Worm (Caenorhabditis elegans) whole organism, late embryonic: ENCODE data around the gene fbxa-114.

Experiments
- F13H6.1 ChIP-seq: sonication (generic microtip); optimal IDR thresholded peaks from 2 replicates; lab custom pipeline; 2016; ENCODE audit warnings: missing genetic modification characterization, missing compliant biosample characterization
- T23F11.4 ChIP-seq: fragments of 200-800 bp; sonication (Bioruptor generic); optimal IDR thresholded peaks from 2 replicates; lab custom pipeline; 2018; ENCODE audit warnings: mild to moderate bottlenecking, missing genetic modification characterization, missing compliant biosample characterization
- Y22D7AL.16 ChIP-seq: sonication (generic microtip); optimal IDR thresholded peaks from 2 replicates; lab custom pipeline; 2016; ENCODE audit warnings: missing genetic modification characterization, missing compliant biosample characterization
- ahr-1 ChIP-seq: sonication (generic microtip); optimal IDR thresholded peaks from 2 replicates; lab custom pipeline; 2016; ENCODE audit warnings: missing genetic modification characterization, missing compliant biosample characterization
- ama-1 ChIP-seq: fragments of 150-350 bp; optimal IDR thresholded peaks from 2 replicates; lab custom pipeline; 2014
- ceh-14 ChIP-seq: sonication (generic microtip); optimal IDR thresholded peaks from 2 replicates; lab custom pipeline; 2016; ENCODE audit warnings: missing genotype, missing genetic modification characterization, missing compliant biosample characterization
- ceh-19 ChIP-seq: fragments of 200-800 bp; sonication (Bioruptor generic); optimal IDR thresholded peaks from 2 replicates; lab custom pipeline; 2018; ENCODE audit warnings: mild to moderate bottlenecking, missing genetic modification characterization, missing compliant biosample characterization
- ceh-2 ChIP-seq: sonication (generic microtip); optimal IDR thresholded peaks from 2 replicates; lab custom pipeline; 2016; ENCODE audit warnings: missing genotype, missing genetic modification characterization, missing compliant biosample characterization
- ceh-22 ChIP-seq: sonication (generic microtip); optimal IDR thresholded peaks from 2 replicates; lab custom pipeline; 2017; ENCODE audit warnings: missing biosample characterization, missing genetic modification characterization
- ceh-24 ChIP-seq: sonication (generic microtip); optimal IDR thresholded peaks from 2 replicates; lab custom pipeline; 2016; ENCODE audit warnings: mild to moderate bottlenecking, missing genetic modification characterization, missing compliant biosample characterization
- ceh-30 ChIP-seq: fragments of 150-350 bp; optimal IDR thresholded peaks from 2 replicates; lab custom pipeline; 2014; ENCODE audit warnings: missing biosample characterization, missing genetic modification characterization
- ceh-31 ChIP-seq: sonication (generic microtip); optimal IDR thresholded peaks from 2 replicates; lab custom pipeline; 2016; ENCODE audit warnings: missing genetic modification characterization, missing compliant biosample characterization
- ceh-34 ChIP-seq: sonication (generic microtip); optimal IDR thresholded peaks from 2 replicates; lab custom pipeline; 2016; ENCODE audit warnings: mild to moderate bottlenecking, missing genetic modification characterization, missing compliant biosample characterization
- ceh-45 ChIP-seq: fragments of 200-800 bp; sonication (Bioruptor generic); IDR thresholded peaks from 2 replicates; pipeline ENCODE4 v1.3.6; 2022; ENCODE audit warnings: missing genetic modification reagents, missing genetic modification characterization, missing compliant biosample characterization
- ceh-48 ChIP-seq: sonication (generic microtip); optimal IDR thresholded peaks from 2 replicates; lab custom pipeline; 2016; ENCODE audit warnings: missing genetic modification characterization, inconsistent platforms, missing compliant biosample characterization
- ceh-9 ChIP-seq: sonication (generic microtip); optimal IDR thresholded peaks from 2 replicates; lab custom pipeline; 2016; ENCODE audit warnings: mild to moderate bottlenecking, missing genetic modification characterization, inconsistent platforms, missing compliant biosample characterization
- che-1 ChIP-seq: sonication (generic microtip); optimal IDR thresholded peaks from 2 replicates; lab custom pipeline; 2016; ENCODE audit warnings: mild to moderate bottlenecking, missing genetic modification characterization, missing compliant biosample characterization
- dve-1 ChIP-seq: sonication (generic microtip); optimal IDR thresholded peaks from 2 replicates; lab custom pipeline; 2017; ENCODE audit warnings: antibody characterized with exemption, mild to moderate bottlenecking, missing genetic modification characterization, missing compliant biosample characterization
- ets-4 ChIP-seq: sonication (generic microtip); optimal IDR thresholded peaks from 2 replicates; lab custom pipeline; 2016; ENCODE audit warnings: missing genetic modification characterization, missing compliant biosample characterization
- eyg-1 ChIP-seq: sonication (generic microtip); optimal IDR thresholded peaks from 2 replicates; lab custom pipeline; 2016; ENCODE audit warnings: missing genotype, missing genetic modification characterization, missing compliant biosample characterization
- hlh-13 ChIP-seq: fragments of 200-800 bp; sonication (Bioruptor generic); optimal IDR thresholded peaks from 2 replicates; lab custom pipeline; 2018; ENCODE audit warnings: mild to moderate bottlenecking, missing genetic modification characterization, missing compliant biosample characterization
- hlh-15 ChIP-seq: sonication (generic microtip); optimal IDR thresholded peaks from 2 replicates; lab custom pipeline; 2016; ENCODE audit warnings: missing genetic modification characterization, missing compliant biosample characterization
- lim-6 ChIP-seq: sonication (generic microtip); optimal IDR thresholded peaks from 2 replicates; lab custom pipeline; 2016; ENCODE audit warnings: missing genetic modification characterization, missing compliant biosample characterization
- madf-2 ChIP-seq: sonication (generic microtip); optimal IDR thresholded peaks from 2 replicates; lab custom pipeline; 2017; ENCODE audit warnings: missing genetic modification characterization, missing compliant biosample characterization
- npax-4 ChIP-seq: sonication (generic microtip); optimal IDR thresholded peaks from 2 replicates; lab custom pipeline; 2016; ENCODE audit warnings: missing genetic modification characterization, missing compliant biosample characterization
- odd-2 ChIP-seq: sonication (generic microtip); optimal IDR thresholded peaks from 2 replicates; lab custom pipeline; 2017; ENCODE audit warnings: antibody characterized with exemption, mild to moderate bottlenecking, missing genetic modification characterization, missing compliant biosample characterization
- pag-3 ChIP-seq: sonication (generic microtip); optimal IDR thresholded peaks from 2 replicates; lab custom pipeline; 2016; ENCODE audit warnings: missing compliant biosample characterization, missing genetic modification characterization, borderline replicate concordance
- pha-2 ChIP-seq: sonication (generic microtip); optimal IDR thresholded peaks from 2 replicates; lab custom pipeline; 2017; ENCODE audit warnings: mild to moderate bottlenecking, missing genetic modification characterization, missing compliant biosample characterization
- pha-4 ChIP-seq: fragments of 150-350 bp; optimal IDR thresholded peaks from 2 replicates; lab custom pipeline; 2018; ENCODE audit warnings: missing biosample characterization, missing genetic modification reagents, missing genetic modification characterization
- pros-1 ChIP-seq: fragments of 150-350 bp; optimal IDR thresholded peaks from 2 replicates; lab custom pipeline; 2014; ENCODE audit warnings: missing biosample characterization, missing genetic modification reagents, missing genetic modification characterization
- rnt-1 ChIP-seq: sonication (generic microtip); optimal IDR thresholded peaks from 2 replicates; lab custom pipeline; 2016; ENCODE audit warnings: missing genetic modification characterization, missing compliant biosample characterization
- sox-2 ChIP-seq: fragments of 200-800 bp; sonication (Bioruptor generic); IDR thresholded peaks from 2 replicates; pipeline ENCODE4 v1.3.6; 2022; ENCODE audit warnings: missing genetic modification reagents, missing genetic modification characterization, missing compliant biosample characterization
- syd-9 ChIP-seq: sonication (generic microtip); optimal IDR thresholded peaks from 2 replicates; lab custom pipeline; 2016; ENCODE audit warnings: mild to moderate bottlenecking, missing genetic modification characterization, moderate library complexity, missing compliant biosample characterization
- tbx-7 ChIP-seq: sonication (generic microtip); optimal IDR thresholded peaks from 2 replicates; lab custom pipeline; 2016; ENCODE audit warnings: missing genotype, missing genetic modification characterization, missing compliant biosample characterization
- unc-3 ChIP-seq, 2 experiments: fragments of 200-800 bp in 1 of 2; sonication (Bioruptor generic) in 1 of 2; sonication (generic microtip) in 1 of 2; conservative IDR thresholded peaks in 1 of 2; optimal IDR thresholded peaks in 1 of 2; 2 replicates each; pipeline versions ENCODE4 v1.3.6 to Lab custom; 2016 to 2022; ENCODE audit warnings: missing compliant biosample characterization in 2 of 2, missing genetic modification characterization in 2 of 2, missing genetic modification reagents in 1 of 2
- unc-86 ChIP-seq: sonication (generic microtip); optimal IDR thresholded peaks from 2 replicates; lab custom pipeline; 2016; ENCODE audit warnings: missing genetic modification characterization, missing compliant biosample characterization
- zip-5 ChIP-seq: sonication (generic microtip); optimal IDR thresholded peaks from 2 replicates; lab custom pipeline; 2016; ENCODE audit warnings: missing genetic modification characterization, missing compliant biosample characterization
- ztf-16 ChIP-seq: sonication (generic microtip); optimal IDR thresholded peaks from 2 replicates; lab custom pipeline; 2017; ENCODE audit warnings: missing genetic modification characterization, missing compliant biosample characterization

fbxa-114 gene

ce11 chrV:20201316-20201715, at the start of gene fbxa-114:
Gene fbxa-114, plus strand, starts transcription at chrV:20201616.
- TF ChIP-seq ceh-31 (tag; lab: Kevin White, UChicago) (no peak), ama-1 (no peak)

- no peak for TF ChIP-seq zip-5 (tag; lab: Kevin White, UChicago)
- TF ChIP-seq syd-9 = no peak
- no peak for TF ChIP-seq ceh-9 (tag; lab: Kevin White, UChicago)
- no peak for TF ChIP-seq madf-2 (tag; lab: Kevin White, UChicago)
- TF ChIP-seq ceh-22 (tag; lab: Kevin White, UChicago) = no peak
- TF ChIP-seq, all 69 proteins: peak for 0
Observed at ce11 chrV:20151855-20152254, 49.6 kb upstream of the fbxa-114 start.

- TF ChIP-seq ceh-34 (tag; lab: Kevin White, UChicago) = no peak
- no peak for TF ChIP-seq sox-2 (GFP tag; lab: Robert Waterston, UW)
- TF ChIP-seq F13H6.1 (tag; lab: Kevin White, UChicago) = no peak
- no peak for TF ChIP-seq pros-1 (tag; lab: Kevin White, UChicago)
- TF ChIP-seq pag-3 (tag; lab: Kevin White, UChicago) = no peak
- no peak for TF ChIP-seq hlh-15 (tag; lab: Kevin White, UChicago)
- TF ChIP-seq ets-4 (tag; lab: Kevin White, UChicago) = no peak
- TF ChIP-seq pha-4 (tag; lab: Kevin White, UChicago) = no peak
- TF ChIP-seq hlh-13 (GFP tag; lab: Kevin White, UChicago) = no peak
- TF ChIP-seq lim-6 (tag; lab: Kevin White, UChicago) = no peak
- no peak for TF ChIP-seq ceh-19 (GFP tag; lab: Kevin White, UChicago)
- TF ChIP-seq ceh-31 (tag; lab: Kevin White, UChicago) = no peak
- TF ChIP-seq ceh-2 (tag; lab: Kevin White, UChicago) = no peak
Observed at ce11 chrV:20158223-20158622, 43.2 kb upstream of the fbxa-114 start, which contains the start of gene F19B2.6. Gene F19B2.6, plus strand, starts transcription at chrV:20158523.

DNA sequence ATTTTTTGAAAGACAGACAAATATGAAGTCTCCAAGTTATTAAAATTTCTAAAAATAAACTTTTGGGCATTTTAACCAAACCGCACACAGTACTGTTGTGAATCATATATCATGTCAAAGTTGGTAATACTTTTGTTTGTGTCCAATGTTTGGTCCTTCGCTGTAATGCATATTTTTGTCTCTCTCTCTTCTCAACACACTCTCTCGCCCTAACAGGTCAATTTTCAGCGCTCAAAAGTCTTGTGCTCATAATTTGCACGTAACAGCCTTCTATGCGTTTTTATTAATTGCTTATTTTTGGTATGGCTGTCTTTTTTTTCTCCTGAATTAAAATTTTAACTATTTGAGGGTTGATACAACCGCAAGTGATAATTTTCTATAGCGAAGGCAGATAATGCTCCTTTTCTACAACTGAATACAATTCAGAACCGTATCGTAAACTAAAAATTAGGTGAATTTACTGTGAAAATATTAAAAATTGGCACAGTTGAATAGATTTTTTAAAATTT, 39.6 kb upstream of the fbxa-114 start:
- TF ChIP-seq rnt-1 (tag; lab: Kevin White, UChicago) = no peak
- no peak for TF ChIP-seq eyg-1 (tag; lab: Kevin White, UChicago)
- TF ChIP-seq pha-4 (tag; lab: Kevin White, UChicago) = no peak
- no peak for TF ChIP-seq lim-6 (tag; lab: Kevin White, UChicago)
- no peak for TF ChIP-seq npax-4 (tag; lab: Kevin White, UChicago)
- no peak for TF ChIP-seq T23F11.4 (GFP tag; lab: Kevin White, UChicago)
- TF ChIP-seq ceh-31 (tag; lab: Kevin White, UChicago) = no peak
- TF ChIP-seq ceh-30 (tag; lab: Kevin White, UChicago) = no peak
- TF ChIP-seq ceh-45 (GFP tag; lab: Robert Waterston, UW) = no peak
- no peak for TF ChIP-seq ahr-1

DNA sequence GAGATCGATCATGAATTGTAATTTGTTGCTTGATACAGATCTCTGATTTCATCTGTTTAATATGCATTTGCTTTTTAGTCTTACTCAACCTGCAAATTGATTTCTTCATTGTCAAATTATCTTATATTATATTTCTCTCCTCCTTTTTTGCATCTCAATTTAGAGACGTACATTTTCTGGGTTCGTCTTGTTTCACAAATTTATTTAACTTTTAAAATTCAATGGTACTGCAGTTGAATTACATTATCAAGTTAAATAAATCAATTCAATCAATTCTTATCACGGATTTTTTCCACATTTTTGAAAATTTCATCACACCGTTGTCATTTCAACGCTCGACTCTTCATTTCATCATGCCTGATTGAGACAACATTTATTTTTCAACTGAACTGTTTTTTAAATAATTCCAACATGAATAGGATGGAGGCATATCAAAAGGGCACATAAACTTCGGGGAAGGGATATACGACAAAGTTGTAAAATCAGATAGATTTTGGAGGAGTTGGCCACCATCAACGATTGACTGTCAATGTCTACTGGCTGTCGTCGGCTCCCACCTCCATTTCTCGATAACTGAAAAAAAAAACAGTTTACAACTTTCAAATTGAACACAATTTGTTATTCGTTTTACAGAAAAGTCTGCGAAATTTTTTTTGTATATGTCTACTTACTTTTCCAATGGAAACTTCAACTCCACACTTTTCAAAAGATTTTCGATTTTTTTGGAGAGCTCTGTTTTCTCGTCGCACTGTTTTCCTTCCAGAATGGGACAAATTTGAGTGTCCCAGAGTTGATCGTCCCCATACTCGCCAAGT, 38.9 kb upstream of the fbxa-114 start:
- TF ChIP-seq tbx-7 (tag; lab: Kevin White, UChicago) (no peak), unc-86 (no peak), dve-1 (tag; lab: Kevin White, UChicago) (no peak), unc-3 (GFP tag; conservative IDR thresholded peaks at IDR 0.05; lab: Robert Waterston, UW) (no peak), unc-3 (tag; optimal IDR thresholded peaks at IDR 0.05; lab: Kevin White, UChicago) (no peak), hlh-13 (GFP tag; lab: Kevin White, UChicago) (no peak), ceh-2 (tag; lab: Kevin White, UChicago) (no peak), pha-2 (no peak), Y22D7AL.16 (no peak), ceh-48 (tag; lab: Kevin White, UChicago) (no peak), odd-2 (tag; lab: Kevin White, UChicago) (no peak), che-1 (no peak), ztf-16 (no peak), ceh-14 (tag; lab: Kevin White, UChicago) (no peak), ceh-24 (tag; lab: Kevin White, UChicago) (no peak)
